Fruit fly (Drosophila melanogaster) Kc167 (cell line): ENCODE data around the gene TFAM.

Experiments used
- Myc ChIP-seq: fragments of >200 bp; optimal IDR thresholded peaks from 2 replicates; lab custom pipeline; 2017; ENCODE audit warnings: missing external identifiers
- Sin3A ChIP-seq: fragments of >200 bp; optimal IDR thresholded peaks from 2 replicates; lab custom pipeline; 2018; ENCODE audit warnings: missing external identifiers
- h ChIP-seq: fragments of >200 bp; optimal IDR thresholded peaks from 3 replicates; lab custom pipeline; 2018; ENCODE audit warnings: missing external identifiers
- insv ChIP-seq: fragments of >200 bp; optimal IDR thresholded peaks from 3 replicates; lab custom pipeline; 2018; ENCODE audit warnings: missing external identifiers
- psq ChIP-seq: fragments of >200 bp; optimal IDR thresholded peaks from 2 replicates; lab custom pipeline; 2017; ENCODE audit warnings: missing external identifiers
- ttk ChIP-seq: sonication (Bioruptor generic); optimal IDR thresholded peaks from 2 replicates; lab custom pipeline; 2017; ENCODE audit warnings: missing external identifiers

The TFAM gene

dm6 chr3R:20576789-20577188 lies at the start of gene TFAM, which contains the start of gene CG5412:
TSS of gene TFAM (minus strand) at chr3R:20577010.
TSS of gene CG5412 (plus strand) at chr3R:20577053.
- TF ChIP-seq insv (lab: Kevin White, UChicago) (no peak), ttk (no peak), psq (lab: Kevin White, UChicago) (no peak), Myc (no peak)

DNA sequence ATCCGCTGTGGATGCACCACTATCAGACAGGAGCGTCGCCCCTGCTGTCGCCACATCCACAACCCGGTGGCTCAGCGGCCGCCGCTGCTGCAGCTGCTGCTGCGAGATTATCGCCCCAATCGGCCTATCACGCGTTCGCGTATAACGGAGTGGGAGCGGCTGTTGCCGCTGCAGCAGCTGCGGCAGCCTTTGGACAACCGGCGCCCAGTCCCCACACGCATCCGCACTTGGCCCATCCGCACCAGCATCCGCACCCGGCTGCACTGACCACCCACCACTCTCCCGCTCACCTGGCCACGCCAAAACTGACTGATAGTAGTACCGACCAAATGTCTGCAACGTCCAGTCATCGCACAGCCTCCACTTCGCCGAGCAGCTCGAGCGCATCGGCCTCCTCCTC lies 49.3 kb upstream of the TFAM start:
- TF ChIP-seq insv (lab: Kevin White, UChicago) (no peak), ttk (no peak), Sin3A (lab: Kevin White, UChicago) (no peak), h (no peak)

dm6 chr3R:20622297-20623168 lies 45.7 kb upstream of the TFAM start:
- TF ChIP-seq h (no peak), ttk (no peak), psq (lab: Kevin White, UChicago) (no peak), Sin3A (lab: Kevin White, UChicago) (no peak)

DNA sequence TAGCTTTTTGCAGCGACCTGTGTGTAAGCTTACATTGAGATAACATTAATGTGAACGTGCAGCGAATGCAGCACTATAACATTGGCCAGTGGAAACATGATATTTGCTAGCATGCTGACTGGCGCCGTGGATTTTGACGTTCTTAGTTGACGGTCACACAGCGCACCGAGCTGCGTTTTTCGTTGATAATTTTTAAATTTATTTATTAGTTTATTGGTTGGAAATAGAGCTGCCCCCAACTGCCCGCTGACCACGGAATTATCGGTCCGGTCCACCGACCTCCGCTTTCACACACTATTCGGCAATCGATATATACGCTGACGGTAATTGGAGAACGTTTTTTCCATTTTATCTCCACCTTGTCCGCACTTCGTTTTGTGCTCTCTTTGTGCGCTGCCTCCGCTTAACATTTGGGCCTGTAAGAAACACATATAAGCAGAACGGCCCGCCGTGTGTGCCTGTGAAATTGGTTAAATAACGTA lies 45.0 kb upstream of the TFAM start, which contains the start of gene H:
Gene H (plus strand): TSS at position 134 of the 482 bp plus-strand sequence.
- no peak for TF ChIP-seq Myc
- no peak for TF ChIP-seq Sin3A (lab: Kevin White, UChicago)
- TF ChIP-seq psq (lab: Kevin White, UChicago): no peak
- no peak for TF ChIP-seq h
- TF ChIP-seq insv (lab: Kevin White, UChicago): no peak
- no peak for TF ChIP-seq ttk

DNA sequence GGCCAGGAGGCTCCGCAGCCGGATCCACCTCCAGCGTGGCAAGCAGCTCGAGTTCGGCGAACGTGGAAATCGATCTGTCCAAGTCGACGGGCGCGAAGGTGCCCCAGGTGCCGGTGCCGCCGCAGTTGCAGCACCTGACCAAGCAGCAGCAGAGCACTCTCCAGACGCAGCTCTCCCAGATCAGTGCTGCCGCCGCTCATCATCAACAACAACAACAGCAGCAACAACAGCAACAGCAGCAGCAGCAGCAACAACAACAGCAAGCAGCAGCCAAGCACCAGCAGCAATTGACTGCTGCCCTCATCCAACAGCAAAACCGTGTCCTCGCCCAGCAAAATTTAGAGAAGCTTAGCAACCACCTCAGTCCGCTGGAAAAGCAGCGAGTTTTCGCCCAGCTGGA lies 42.1 kb upstream of the TFAM start:
- no peak for TF ChIP-seq ttk
- no peak for TF ChIP-seq insv (lab: Kevin White, UChicago)
- TF ChIP-seq Myc: no peak
- no peak for TF ChIP-seq Sin3A (lab: Kevin White, UChicago)
- TF ChIP-seq h: no peak

- no peak for TF ChIP-seq ttk
- TF ChIP-seq insv (lab: Kevin White, UChicago): no peak
- TF ChIP-seq Sin3A (lab: Kevin White, UChicago): no peak
- TF ChIP-seq Myc: no peak
- no peak for TF ChIP-seq psq (lab: Kevin White, UChicago)
- TF ChIP-seq h: no peak
These were observed 40.8 kb upstream of the TFAM start, which contains the start of gene CG5466 for dm6 chr3R:20617583-20617982. TSS of gene CG5466 (plus strand) at chr3R:20617883.

DNA sequence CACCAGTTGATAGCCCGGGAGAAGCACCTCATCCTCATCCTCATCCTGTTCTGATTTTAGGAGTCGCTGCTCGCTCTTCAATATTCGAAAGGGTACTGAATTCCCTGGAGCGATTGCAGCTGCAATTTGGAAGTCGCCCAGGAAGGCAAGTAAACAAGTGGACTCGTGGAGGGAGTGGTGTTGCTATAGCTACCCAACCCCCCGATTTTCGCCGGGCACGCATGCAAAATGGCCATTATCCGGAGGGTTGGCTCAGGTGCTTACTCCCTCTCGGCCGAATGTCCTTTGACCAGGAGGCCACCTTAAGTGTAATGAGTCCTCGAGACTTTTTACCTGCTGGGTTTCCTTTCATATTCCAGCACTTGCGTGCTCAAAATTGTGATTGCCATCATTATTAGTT lies 40.0 kb upstream of the TFAM start, which contains the start of gene CG15923:
Gene CG15923 (minus strand): TSS at position 101 of the 400 bp plus-strand sequence.
- TF ChIP-seq psq (lab: Kevin White, UChicago): no peak

- TF ChIP-seq Sin3A (lab: Kevin White, UChicago): no peak
- TF ChIP-seq insv (lab: Kevin White, UChicago): no peak
- TF ChIP-seq h: no peak
- no peak for TF ChIP-seq ttk
- TF ChIP-seq Myc: no peak
- no peak for TF ChIP-seq psq (lab: Kevin White, UChicago)
These were observed 31.4 kb upstream of the TFAM start for dm6 chr3R:20608199-20608598.

- TF ChIP-seq ttk (no peak), insv (lab: Kevin White, UChicago) (no peak), h (no peak), psq (lab: Kevin White, UChicago) (no peak), Sin3A (lab: Kevin White, UChicago) (no peak)
These were observed 28.8 kb upstream of the TFAM start for dm6 chr3R:20605562-20606155.

DNA sequence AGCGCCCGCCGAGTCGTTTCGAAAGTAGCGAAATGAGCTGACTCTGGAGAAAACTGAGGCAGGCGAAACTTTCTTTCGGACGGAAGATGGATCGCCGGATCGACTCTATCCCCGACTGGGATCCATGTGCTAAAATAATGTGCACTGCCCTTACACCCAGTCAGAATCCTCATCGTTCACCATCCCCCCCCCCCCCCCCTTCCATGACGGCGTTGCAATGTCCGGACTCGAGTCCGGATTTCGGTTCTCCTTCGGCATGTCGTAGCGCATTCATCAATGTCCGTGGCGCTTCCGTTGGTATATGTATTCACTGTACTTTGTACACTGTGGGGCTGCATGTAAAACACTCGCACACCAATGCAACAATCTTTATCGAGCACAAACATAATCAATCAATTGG lies 28.3 kb upstream of the TFAM start:
- TF ChIP-seq Myc (no peak), ttk (no peak)

DNA sequence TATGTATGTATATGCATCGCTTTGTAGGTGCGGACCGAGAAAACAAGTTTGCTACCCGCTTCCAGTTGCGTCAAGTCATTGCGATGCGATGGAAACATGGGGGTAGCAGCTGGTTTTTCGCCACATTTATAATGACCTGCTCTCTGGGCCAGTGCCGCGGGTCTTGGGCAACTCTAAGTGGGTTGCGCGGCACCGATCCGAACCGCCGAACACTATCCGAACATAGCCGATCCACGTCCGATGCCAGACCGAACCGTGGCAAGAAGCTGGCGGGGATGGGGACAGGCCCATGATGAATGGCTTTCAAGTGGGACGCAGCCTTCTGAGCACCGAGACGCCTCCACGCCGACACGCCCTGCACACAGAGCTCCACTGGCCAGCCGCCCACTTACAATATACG lies 27.3 kb upstream of the TFAM start:
- TF ChIP-seq Myc: no peak
- no peak for TF ChIP-seq Sin3A (lab: Kevin White, UChicago)
- no peak for TF ChIP-seq h
- no peak for TF ChIP-seq insv (lab: Kevin White, UChicago)
- TF ChIP-seq psq (lab: Kevin White, UChicago): no peak
- TF ChIP-seq ttk: no peak

DNA sequence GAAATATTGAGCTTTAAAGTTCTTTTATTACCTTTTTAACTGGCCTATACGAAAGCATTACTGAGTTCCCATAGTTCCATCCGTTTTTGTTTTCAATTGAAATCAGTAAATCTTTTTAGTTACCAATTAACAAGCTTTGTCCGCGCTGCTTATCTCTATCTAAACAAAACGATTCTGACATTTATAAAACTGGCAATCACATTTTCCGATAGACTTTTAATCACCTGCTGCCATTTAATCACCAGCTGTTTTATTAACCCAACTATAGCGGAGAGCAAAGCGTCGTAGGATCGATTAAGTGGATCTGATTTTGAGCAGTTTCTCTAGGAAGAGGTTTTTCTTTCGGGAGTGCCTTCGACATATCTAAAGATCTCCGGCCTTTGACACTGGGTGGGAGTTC lies 25.8 kb upstream of the TFAM start:
- TF ChIP-seq Sin3A (lab: Kevin White, UChicago): no peak

DNA sequence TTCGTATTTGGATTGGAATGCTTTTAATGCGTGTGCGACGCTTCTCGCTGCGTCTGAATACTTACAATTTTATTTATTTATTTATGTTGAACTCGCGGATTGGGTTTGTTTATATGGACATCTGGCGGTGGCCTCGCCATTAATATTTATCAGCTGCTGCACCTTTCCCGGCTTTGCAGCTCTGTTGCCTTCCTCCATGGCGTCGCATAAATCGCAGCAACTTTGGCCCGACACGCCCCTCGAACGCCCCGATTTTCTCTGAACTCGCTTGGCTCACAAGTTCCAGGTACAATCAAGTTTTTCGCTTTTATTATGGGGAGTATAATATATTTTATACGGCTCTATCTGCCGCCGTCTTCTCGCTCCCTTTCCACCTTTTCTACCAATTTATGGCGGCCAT lies 23.3 kb upstream of the TFAM start:
- TF ChIP-seq h (no peak), psq (lab: Kevin White, UChicago) (no peak), ttk (no peak), Sin3A (lab: Kevin White, UChicago) (no peak), insv (lab: Kevin White, UChicago) (no peak), Myc (no peak)
